Fruit fly (Drosophila melanogaster): ENCODE results near the gene CG42305.
A peak's percentile ranks its signal among the peaks of the same experiment; 100 is the strongest.

CG42305 gene

DNA sequence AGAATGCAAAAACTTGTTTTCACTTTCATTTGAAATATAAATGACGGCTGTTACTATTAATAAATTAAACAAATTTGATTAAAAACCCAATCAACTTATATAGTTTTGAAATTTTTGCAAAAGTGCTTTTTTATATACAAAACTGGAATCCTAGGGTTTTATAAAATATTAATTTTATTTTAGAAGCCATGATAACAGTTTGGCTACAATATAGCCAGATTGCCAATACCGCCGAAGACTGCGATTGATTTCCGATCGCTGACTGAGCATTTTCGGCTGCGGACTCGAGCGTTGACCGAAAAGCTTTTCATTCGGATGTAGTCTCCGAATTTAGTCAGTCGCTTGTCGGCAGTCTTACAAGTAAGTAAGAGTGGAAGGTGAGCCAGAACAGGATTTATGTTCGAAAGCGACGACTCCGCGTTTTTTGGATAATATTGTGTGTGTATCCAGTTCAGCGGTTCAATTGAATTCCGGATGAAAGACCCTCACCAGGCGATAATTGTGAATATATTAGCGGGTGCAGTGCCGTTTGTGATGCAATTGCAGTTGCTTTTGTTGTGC is 10.9 kb downstream of the CG42305 start, which contains the start of gene Ugt36D1:
TSS of gene Ugt36D1 (plus strand) at position 306 of the 561 bp plus-strand sequence.
- TF ChIP-seq CTCF (optimal IDR thresholded peaks at IDR 0.05) (no peak), CG8478 (optimal IDR thresholded peaks at IDR 0.05) (no peak)

DNA sequence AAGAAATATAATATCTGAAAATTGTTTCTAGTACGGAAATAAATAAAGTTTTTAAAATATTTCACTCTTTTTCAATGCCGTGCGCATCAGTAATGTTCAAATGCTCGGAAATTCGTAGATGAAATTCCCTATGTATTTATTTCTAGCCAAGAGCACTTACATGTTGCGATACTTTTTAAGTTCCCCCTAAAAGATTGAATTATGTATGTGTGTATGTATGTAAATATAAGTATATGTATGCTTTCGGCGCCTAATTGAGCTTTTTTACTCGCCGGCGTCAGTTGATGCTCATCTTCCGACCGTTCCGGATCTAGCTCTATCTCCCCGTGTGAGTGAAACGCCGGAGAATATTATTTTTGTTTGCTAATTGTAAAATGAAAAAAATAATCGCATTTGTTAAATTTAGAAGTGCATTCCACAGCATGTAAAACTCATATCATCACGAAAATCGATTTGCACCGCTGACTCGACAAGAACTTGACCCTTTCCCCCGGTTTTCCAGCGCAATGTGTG is 14.1 kb downstream of the CG42305 start, which contains the start of gene Ugt36E1:
TSS of gene Ugt36E1 (plus strand) at position 275 of the 513 bp plus-strand sequence.
- no peak for TF ChIP-seq CG8478 (optimal IDR thresholded peaks at IDR 0.05)
- TF ChIP-seq CTCF (optimal IDR thresholded peaks at IDR 0.05), result no peak

DNA sequence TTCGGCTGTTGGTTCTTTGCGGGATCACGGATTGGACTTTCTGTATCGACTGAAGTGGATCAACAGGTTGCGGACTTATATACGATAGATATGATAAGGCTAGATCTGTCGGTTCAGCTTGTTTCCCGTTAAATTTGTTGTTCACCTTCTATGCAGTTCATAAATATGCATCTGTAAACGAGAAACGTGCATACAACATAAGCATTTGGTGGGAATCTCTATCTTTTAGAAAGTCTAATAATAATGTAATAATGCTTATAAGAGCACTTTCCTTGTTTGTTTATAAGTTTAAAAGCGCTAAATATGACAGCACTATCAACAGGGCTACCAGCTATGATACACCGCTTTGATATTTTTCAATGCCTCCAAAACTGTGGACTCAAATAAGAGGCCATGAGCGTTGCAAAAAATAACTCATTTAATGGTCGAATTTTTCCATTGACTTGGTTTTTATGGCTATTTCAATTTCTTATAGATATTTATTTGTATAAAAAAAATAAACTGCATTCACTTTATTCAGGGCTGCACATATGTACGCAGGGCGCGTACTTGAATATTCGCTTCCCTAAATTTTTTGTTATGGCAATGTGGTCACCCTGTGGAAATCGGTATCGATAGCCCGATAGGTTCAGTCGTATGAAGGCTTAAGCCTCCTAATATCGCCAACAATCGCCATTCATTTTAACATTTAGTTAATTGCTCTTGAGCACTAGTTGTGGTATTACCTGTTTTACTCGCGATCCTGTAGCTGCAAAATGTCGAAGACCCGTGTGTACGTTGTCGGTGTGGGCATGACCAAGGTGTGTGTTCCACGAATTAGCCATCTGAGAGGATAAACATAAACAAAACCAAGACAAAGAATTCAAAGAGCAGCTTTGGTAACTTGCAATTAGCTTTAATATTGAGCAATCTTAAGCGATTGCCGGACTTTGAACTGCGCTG is 18.4 kb downstream of the CG42305 start, which contains the start of the genes CG17597 and ScpX:
TSS of gene CG17597 (minus strand) at position 567 of the 942 bp plus-strand sequence.
TSS of gene ScpX (plus strand) at position 643 of the 942 bp plus-strand sequence.
- TF ChIP-seq CTCF (optimal IDR thresholded peaks at IDR 0.05), result no peak

DNA sequence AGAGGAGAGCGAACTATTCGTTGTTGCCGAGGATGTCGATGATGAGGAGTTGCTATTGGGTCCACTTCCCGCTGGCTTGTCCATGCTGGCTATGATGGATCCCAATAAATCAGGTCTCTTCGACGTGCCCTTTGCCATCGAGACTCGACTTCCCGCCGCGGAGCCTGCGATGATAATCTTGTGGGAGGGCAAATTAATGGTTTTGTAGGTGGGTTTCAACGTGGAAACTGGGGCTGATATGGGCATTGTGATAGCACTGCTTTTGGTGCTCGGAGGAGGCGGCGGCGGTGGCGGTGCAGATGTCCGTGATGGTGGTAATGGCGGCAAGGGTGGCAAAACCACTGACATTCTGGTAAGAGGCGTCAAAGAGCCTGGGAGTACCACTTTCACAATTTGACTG is 22.1 kb downstream of the CG42305 start:
- TF ChIP-seq CG8478 (optimal IDR thresholded peaks at IDR 0.05), result no peak
- no peak for TF ChIP-seq CTCF (optimal IDR thresholded peaks at IDR 0.05)

DNA sequence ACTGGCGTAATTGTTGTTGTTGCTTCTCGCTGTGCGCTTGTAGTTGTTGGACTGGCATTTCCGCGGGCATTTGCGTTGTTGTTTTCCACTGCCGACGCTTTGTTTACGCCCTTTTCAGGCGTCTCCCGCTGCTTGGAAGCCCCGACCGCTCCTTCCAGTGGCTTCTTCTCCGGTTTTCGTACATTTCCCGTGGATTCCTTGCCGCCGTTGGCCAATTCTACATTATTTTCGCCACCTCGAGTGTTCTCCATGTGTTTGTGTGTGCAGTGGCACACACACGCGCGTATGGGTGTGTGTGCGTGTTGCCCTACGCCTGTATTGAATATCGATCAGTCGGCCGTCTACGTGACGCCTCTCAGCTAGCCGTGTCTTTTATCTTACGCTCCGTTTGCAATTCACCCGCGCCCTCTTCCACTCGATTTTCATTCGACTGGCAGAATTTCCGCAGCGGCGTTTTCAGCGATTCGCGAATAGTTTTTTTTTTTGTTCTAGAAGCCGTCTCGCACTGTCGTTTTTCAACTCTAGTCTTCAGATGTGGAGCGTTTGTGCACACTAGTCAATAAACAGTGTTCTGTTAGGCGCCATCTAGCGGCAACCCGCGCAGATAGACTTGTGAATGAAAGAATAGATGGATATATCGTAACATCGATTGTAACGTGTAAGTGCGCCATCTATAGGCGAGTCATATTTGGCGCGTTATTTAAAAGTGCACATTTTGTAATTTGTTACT is 26.9 kb downstream of the CG42305 start, which contains the start of gene CG10600:
TSS of gene CG10600 (minus strand) at position 537 of the 730 bp plus-strand sequence.
- peak; percentile 99 for TF ChIP-seq CTCF (optimal IDR thresholded peaks at IDR 0.05)
- TF ChIP-seq CG8478 (optimal IDR thresholded peaks at IDR 0.05), result no peak

DNA sequence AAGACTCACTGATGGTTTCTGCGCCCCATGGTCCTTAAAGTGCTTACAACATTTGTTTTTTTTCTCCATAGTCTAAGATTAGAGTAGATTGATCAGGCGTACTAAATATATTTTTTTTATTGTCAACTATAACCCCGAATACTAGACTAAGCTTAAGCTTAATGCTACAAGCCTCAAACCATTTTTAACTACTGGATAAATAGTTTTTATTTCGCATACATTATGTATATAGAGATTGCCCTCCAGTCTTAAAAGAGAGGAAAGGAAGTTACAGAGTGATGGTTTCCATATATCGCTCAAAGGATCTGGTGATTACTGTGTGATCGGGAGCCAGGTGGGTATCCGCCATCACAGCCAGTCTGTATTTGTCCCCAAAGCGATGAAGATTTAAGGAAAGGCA is 28.8 kb downstream of the CG42305 start, which contains the start of gene CG31752:
TSS of gene CG31752 (minus strand) at position 101 of the 400 bp plus-strand sequence.
- TF ChIP-seq CG8478 (optimal IDR thresholded peaks at IDR 0.05), result no peak
- TF ChIP-seq CTCF (optimal IDR thresholded peaks at IDR 0.05), result no peak

DNA sequence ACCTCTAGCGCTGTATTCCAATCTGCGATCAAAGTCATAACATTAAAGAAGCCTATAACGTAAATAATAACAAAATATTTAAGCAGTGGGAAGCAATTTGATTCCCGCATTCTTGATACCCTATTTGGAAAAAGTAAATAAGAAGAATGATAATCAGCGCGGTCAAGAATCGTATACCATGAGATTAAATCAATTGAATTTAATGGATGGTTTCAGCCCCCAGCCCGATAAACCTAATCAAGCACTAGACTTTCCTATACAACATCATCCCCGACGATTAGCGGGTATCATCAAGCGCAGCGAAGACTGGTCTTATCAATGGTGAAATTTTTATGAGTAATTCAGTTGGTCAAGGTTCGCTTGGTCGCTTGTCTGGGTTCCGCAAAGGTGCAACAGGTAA is 31.1 kb downstream of the CG42305 start:
- TF ChIP-seq CTCF (optimal IDR thresholded peaks at IDR 0.05), result no peak
- no peak for TF ChIP-seq CG8478 (optimal IDR thresholded peaks at IDR 0.05)

DNA sequence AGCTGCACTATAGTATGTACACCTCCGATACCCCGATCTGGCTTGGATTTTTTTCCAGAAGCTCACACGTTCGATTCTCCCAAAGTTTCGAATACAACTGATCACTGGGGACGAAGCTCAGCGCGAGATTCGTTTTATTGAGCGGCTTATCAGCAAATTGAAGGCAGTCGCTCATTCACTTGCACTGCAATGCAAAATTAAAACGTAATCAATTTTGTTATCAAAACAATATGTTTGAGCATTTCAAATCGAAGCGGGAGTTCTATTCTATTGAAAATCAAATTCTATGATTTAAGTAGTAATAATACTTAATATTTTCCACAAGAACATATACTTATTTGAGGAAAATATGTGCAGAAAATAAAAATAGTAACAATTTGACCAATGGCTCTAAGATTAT is 32.0 kb downstream of the CG42305 start, which contains the start of gene CG33120:
TSS of gene CG33120 (minus strand) at position 101 of the 400 bp plus-strand sequence.
- TF ChIP-seq CTCF (optimal IDR thresholded peaks at IDR 0.05), result no peak
- no peak for TF ChIP-seq CG8478 (optimal IDR thresholded peaks at IDR 0.05)

DNA sequence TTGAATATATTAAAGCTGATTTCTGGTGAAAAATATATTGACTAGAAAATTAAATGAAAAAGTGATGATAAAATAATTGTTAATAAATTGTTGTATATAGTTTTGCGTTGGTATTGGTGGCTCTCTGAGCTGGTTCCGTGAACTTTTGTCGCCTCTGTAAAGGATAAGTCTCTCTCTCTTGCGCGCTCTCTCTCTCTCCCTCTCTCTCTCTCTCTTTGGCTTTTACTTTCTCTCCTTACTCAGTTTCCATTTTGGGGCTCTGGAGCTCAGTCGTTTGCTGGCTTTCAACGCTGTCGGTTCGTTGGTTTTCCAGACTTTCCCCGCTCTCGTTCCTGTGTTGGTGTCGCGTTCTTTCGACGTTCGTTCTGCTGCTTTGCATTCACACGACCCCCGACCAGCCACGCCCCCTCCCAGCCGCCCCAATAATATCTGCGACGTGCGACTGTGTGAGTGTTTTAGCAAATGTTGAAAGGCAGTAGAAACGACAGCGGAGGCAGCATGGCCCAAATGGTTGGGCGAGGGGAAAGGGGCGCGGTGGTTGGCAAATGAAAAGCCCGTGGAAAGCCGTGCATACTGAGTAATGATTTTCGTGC is 32.6 kb downstream of the CG42305 start, which contains the start of gene CG17321:
TSS of gene CG17321 (plus strand) at position 268 of the 593 bp plus-strand sequence.
- no peak for TF ChIP-seq CG8478 (optimal IDR thresholded peaks at IDR 0.05)
- TF ChIP-seq CTCF (optimal IDR thresholded peaks at IDR 0.05), result no peak

DNA sequence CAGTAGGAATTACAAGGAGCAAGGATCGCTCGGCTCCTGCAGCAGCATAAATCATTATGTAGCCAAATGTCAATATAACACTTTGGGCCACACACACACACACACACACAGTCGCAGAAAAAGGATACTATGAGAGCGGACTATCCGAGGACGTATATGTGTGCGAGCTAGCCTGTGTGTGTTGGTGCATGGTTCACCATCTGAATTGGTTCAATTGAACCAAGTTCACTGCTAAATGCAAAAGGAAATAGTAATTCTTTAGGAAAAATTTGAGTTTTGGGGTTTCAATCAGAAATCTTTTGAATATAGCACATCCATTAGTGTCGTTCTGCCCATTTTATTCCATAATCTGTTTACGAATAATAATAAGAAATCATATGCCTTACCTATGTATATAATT is 33.7 kb downstream of the CG42305 start:
- no peak for TF ChIP-seq CTCF (optimal IDR thresholded peaks at IDR 0.05)
- no peak for TF ChIP-seq CG8478 (optimal IDR thresholded peaks at IDR 0.05)

DNA sequence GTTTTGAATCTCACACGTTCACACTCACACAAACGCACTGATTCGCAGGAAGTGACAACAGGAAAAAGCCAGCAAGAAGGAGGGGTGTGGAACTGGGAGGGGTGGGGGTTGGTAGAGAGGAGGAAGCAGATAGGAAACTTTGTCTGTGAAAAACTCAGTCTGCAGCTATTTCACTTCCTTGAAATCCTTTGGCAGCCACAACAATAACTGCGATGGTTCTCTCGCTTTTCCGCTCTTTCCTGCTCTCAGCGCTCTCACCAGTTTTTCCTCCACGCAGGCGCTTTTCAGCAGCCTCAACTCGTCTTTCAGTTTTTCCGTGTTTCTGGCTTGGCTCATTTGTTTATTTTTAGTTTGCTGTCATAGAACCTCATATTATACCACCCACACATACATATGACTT is 34.4 kb downstream of the CG42305 start:
- TF ChIP-seq CTCF (optimal IDR thresholded peaks at IDR 0.05) (no peak), CG8478 (optimal IDR thresholded peaks at IDR 0.05) (no peak)

DNA sequence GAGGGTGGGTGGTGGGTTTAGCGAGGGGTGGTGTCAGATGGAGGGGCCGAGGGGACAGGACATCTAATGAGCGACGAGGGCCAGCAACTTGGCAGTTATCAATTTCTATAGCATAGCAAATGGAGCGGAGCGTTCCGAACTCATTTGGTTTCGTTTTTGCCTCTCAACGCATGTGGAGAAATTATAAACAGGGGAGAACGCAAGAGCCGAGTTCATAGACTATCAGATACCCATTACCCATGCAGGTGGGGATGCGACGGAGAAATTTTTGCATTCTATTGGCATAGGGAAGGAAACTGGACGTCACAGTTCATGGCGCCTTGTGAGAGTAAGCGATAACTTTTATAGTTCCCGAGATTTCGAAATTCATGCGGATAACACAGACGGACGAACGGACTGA is 39.8 kb downstream of the CG42305 start:
- TF ChIP-seq CG8478 (optimal IDR thresholded peaks at IDR 0.05) (no peak), CTCF (optimal IDR thresholded peaks at IDR 0.05) (no peak)

DNA sequence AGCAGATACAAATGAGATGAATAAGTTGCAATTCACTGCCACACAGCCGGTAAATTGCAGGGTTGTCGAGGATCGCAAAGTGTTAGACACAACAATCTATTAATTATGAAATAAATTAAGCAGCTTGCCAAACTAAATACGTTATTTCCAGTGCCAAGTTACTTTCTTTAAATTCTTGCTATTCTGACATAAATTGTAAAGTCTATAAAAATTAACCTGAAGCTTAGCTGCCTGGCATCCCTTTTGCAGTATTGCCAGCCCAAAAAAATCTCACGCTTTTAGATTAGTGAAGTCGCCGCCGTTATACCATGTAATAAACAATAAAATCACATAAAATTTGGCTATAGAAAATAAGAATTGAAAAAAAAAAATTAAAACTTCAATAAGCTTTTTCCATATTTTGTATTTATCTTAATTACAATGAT is 45.2 kb downstream of the CG42305 start:
- TF ChIP-seq CTCF (optimal IDR thresholded peaks at IDR 0.05) (no peak), CG8478 (optimal IDR thresholded peaks at IDR 0.05) (no peak)

Measured in S2 (cell line).